Worm (Caenorhabditis elegans) whole organism, L1 larva: ENCODE measurements around the gene W02H3.1.

ENCODE experiments used
- alr-1 ChIP-seq: fragments of 200-800 bp; sonication (Bioruptor generic); optimal IDR thresholded peaks from 2 replicates; lab custom pipeline; 2018; ENCODE audit warnings: borderline replicate concordance, mild to moderate bottlenecking, missing genetic modification characterization, missing compliant biosample characterization
- dpl-1 ChIP-seq, 3 experiments: fragments of 150-350 bp in 2 of 3; sonication (generic microtip) in 1 of 3; optimal IDR thresholded peaks; 2 replicates each; lab custom pipeline; 2014 to 2017; ENCODE audit warnings: missing biosample characterization in 3 of 3, missing genetic modification characterization in 3 of 3, missing genetic modification reagents in 3 of 3
- dsc-1 ChIP-seq: sonication (generic microtip); optimal IDR thresholded peaks from 2 replicates; lab custom pipeline; 2016; ENCODE audit warnings: mild to moderate bottlenecking, missing genetic modification characterization, missing compliant biosample characterization
- efl-1 ChIP-seq, 4 experiments: fragments of 150-350 bp; optimal IDR thresholded peaks in 3 of 4; peaks in 1 of 4; 1 replicate in 1 of 4; 2 replicates in 3 of 4; lab custom pipeline; 2014; ENCODE audit warnings: missing biosample characterization in 2 of 4, missing genetic modification characterization in 2 of 4, missing genetic modification reagents in 2 of 4
- elt-3 ChIP-seq, 6 experiments: fragments of 150-350 bp in 1 of 6; sonication (generic microtip); optimal IDR thresholded peaks; 2 replicates each; lab custom pipeline; 2017 to 2018; ENCODE audit warnings: missing biosample characterization in 6 of 6, missing genetic modification characterization in 6 of 6, inconsistent platforms in 1 of 6
- fkh-10 ChIP-seq: sonication (generic microtip); optimal IDR thresholded peaks from 2 replicates; lab custom pipeline; 2017; ENCODE audit warnings: missing biosample characterization, missing genetic modification reagents, missing genetic modification characterization
- lin-13 ChIP-seq: fragments of 150-350 bp; optimal IDR thresholded peaks from 2 replicates; lab custom pipeline; 2014; ENCODE audit warnings: missing biosample characterization, missing genetic modification reagents, missing genetic modification characterization
- lir-3 ChIP-seq: sonication (generic microtip); optimal IDR thresholded peaks from 2 replicates; lab custom pipeline; 2016; ENCODE audit warnings: mild to moderate bottlenecking, missing genetic modification characterization, moderate library complexity, missing compliant biosample characterization; ENCODE audit not compliant: poor library complexity
- lsy-2 ChIP-seq, 2 experiments: fragments of 150-350 bp; optimal IDR thresholded peaks; 2 replicates each; lab custom pipeline; 2014; ENCODE audit warnings: missing biosample characterization in 2 of 2, missing genetic modification characterization in 2 of 2
- nhr-28 ChIP-seq: fragments of 150-350 bp; optimal IDR thresholded peaks from 2 replicates; lab custom pipeline; 2014; ENCODE audit warnings: missing biosample characterization, missing genetic modification characterization
- skn-1 ChIP-seq: fragments of 150-350 bp; optimal IDR thresholded peaks from 2 replicates; lab custom pipeline; 2014; ENCODE audit warnings: missing biosample characterization, missing genetic modification characterization
- sox-4 ChIP-seq: sonication (generic microtip); optimal IDR thresholded peaks from 2 replicates; lab custom pipeline; 2016; ENCODE audit warnings: missing genetic modification characterization, missing compliant biosample characterization
- zag-1 ChIP-seq: fragments of 150-350 bp; optimal IDR thresholded peaks from 2 replicates; lab custom pipeline; 2014; ENCODE audit warnings: missing biosample characterization, missing genetic modification characterization

DNA sequence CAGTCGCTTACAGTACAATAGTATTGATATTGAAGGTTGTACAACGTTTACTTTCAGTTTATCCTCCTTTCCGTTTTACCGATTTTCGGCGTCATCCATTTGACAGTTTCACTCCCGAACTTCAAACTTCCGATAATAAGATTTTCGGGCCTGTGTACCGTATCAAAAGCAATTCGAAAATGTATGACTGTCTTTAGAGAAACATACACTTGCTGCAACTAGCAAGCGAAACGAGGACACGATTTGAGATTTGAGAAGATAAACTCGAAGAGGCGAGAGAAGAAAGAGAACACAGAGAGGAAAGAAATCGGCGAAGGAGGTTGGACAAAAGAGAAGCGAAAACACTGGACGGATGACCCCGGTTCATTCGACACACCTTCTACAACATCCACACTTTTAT lies 43.4 kb downstream of the W02H3.1 start, which contains the start of gene lpr-5:
- TF ChIP-seq dsc-1 (tag; lab: Kevin White, UChicago) (no peak), skn-1 (tag; lab: Kevin White, UChicago) (no peak), lir-3 (no peak), dpl-1 (GFP tag; optimal IDR thresholded peaks at IDR 0.05; lab: Kevin White, UChicago) (no peak), sox-4 (tag; lab: Kevin White, UChicago) (no peak), fkh-10 (no peak), elt-3 (tag; optimal IDR thresholded peaks at IDR 0.05; lab: Kevin White, UChicago) (no peak), zag-1 (tag; lab: Kevin White, UChicago) (no peak), alr-1 (no peak), nhr-28 (tag; lab: Kevin White, UChicago) (no peak), efl-1 (optimal IDR thresholded peaks at IDR 0.05; lab: Kevin White, UChicago) (no peak), efl-1 (GFP tag; optimal IDR thresholded peaks at IDR 0.05 in 1 of 2; lab: Kevin White, UChicago) (no peak), lsy-2 (tag; optimal IDR thresholded peaks at IDR 0.05; lab: Kevin White, UChicago) (no peak), lin-13 (GFP tag; lab: Kevin White, UChicago) (no peak)
